Fruit fly (Drosophila melanogaster): ENCODE data around the gene CG5056.

The CG5056 gene

DNA sequence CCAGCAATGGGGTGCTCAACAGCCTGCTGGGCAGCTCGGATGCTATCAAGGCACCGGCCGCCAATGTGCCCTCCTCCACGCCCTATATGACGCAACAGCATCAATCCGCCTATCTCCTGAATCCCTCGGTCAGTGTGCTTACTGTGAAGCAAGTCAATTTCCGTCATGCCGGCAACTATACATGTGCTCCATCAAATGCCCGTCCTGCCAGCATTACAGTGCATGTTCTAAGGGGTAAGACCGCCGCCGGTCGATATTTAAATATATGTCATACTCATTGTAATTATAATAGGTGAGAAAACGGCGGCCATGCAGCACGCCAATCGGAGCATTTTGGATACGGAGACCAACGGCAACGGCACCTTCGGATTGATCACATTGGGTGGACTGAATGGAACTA, 12.1 kb downstream of the CG5056 start:
- TF ChIP-seq GATAd (GFP tag; optimal IDR thresholded peaks at IDR 0.05): no peak

DNA sequence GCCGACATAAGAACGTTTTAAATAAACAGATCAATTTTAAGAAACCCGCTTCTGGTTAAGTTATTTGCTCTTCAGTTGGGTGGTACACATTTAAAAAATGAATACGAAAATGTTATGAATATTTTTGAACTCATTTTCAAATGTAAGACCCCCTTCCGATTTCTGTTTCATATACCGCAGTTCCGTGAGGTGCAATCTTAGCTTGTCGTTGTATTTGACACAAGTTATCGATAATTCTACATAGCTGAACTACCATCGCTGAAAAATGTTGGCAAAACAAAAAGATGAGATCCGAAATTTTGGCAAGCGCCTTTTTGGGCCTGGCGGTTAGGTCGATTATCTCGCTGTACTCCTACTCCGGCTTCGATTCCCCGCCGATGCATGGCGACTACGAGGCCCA, 13.4 kb downstream of the CG5056 start, which contains the start of gene gny:
gny (plus strand) TSS at position 239 of the 400 bp plus-strand sequence.
- no peak for TF ChIP-seq pan (optimal IDR thresholded peaks at IDR 0.05)
- no peak for TF ChIP-seq Rel (GFP tag; optimal IDR thresholded peaks at IDR 0.05)
- TF ChIP-seq Rel (tag; optimal IDR thresholded peaks at IDR 0.05): peak; percentile 1
- no peak for TF ChIP-seq h (GFP tag; optimal IDR thresholded peaks at IDR 0.05)

DNA sequence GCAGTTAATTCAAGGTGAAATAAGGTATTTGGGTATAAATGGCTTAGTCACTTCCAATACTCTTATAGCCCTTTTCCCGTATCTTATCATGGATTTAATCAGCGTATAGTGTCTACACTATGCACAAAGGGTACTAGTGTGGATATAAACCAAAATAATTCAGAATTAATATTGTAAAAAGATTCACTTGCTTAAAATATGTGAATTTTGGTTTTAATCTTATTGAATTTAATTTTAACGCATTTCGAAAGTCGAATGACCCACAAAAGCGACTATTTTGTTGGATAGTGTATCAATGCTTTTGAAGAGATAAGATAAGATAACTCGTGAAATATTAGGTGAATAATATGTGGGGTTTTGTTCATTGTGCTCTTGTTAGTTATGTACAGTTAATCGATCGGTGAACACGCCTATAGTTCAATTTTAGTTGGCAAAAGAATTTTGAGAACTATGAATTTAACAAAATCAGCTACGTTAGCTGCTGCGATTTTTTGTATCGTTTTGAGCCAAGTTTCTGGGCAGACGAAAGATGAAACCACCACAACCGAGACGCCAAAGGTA, 15.5 kb downstream of the CG5056 start, which contains the start of gene CG5096:
CG5096 (plus strand) TSS at position 374 of the 561 bp plus-strand sequence.
- TF ChIP-seq pan (optimal IDR thresholded peaks at IDR 0.05) (no peak), dsf (GFP tag; optimal IDR thresholded peaks at IDR 0.05; ENCODE audit: borderline replicate concordance) (peak; percentile 4), psq (GFP tag; optimal IDR thresholded peaks at IDR 0.05) (peak; percentile 59), h (GFP tag; optimal IDR thresholded peaks at IDR 0.05) (peak; percentile 91), Jra (GFP tag; optimal IDR thresholded peaks at IDR 0.05) (peak; percentile 31), sage (GFP tag; optimal IDR thresholded peaks at IDR 0.05) (peak; percentile 38), Mio (GFP tag; optimal IDR thresholded peaks at IDR 0.05) (no peak), ey (GFP tag; optimal IDR thresholded peaks at IDR 0.05) (peak; percentile 80), sv (GFP tag; optimal IDR thresholded peaks at IDR 0.05) (peak; percentile 77), CrebA (GFP tag; optimal IDR thresholded peaks at IDR 0.05; ENCODE audit: borderline replicate concordance) (no peak), dmrt93B (GFP tag; optimal IDR thresholded peaks at IDR 0.05) (no peak), Hr83 (GFP tag; optimal IDR thresholded peaks at IDR 0.05; ENCODE audit: poor library complexity, severe bottlenecking) (no peak), Rel (GFP tag; optimal IDR thresholded peaks at IDR 0.05) (no peak), Rel (tag; optimal IDR thresholded peaks at IDR 0.05) (peak; percentile 96), GATAd (GFP tag; optimal IDR thresholded peaks at IDR 0.05) (no peak), HLH106 (tag; optimal IDR thresholded peaks at IDR 0.05) (peak; percentile 74), woc (GFP tag; optimal IDR thresholded peaks at IDR 0.05) (peak; percentile 56), lola (GFP tag; optimal IDR thresholded peaks at IDR 0.05) (no peak), CG32264 (GFP tag; optimal IDR thresholded peaks at IDR 0.05) (peak; percentile 33), rgr (GFP tag; optimal IDR thresholded peaks at IDR 0.05) (peak; percentile 85), Dfd (GFP tag; optimal IDR thresholded peaks at IDR 0.05) (no peak), N (GFP tag; optimal IDR thresholded peaks at IDR 0.05) (no peak), Sp1 (GFP tag; optimal IDR thresholded peaks at IDR 0.05) (peak; percentile 80), fru (GFP tag; optimal IDR thresholded peaks at IDR 0.05) (peak; percentile 90), usp (GFP tag; optimal IDR thresholded peaks at IDR 0.05) (no peak), brk (GFP tag; optimal IDR thresholded peaks at IDR 0.05) (peak; percentile 69), Myc (optimal IDR thresholded peaks at IDR 0.05) (no peak), Abd-B (GFP tag; optimal IDR thresholded peaks at IDR 0.05) (no peak), Hr78 (GFP tag; optimal IDR thresholded peaks at IDR 0.05) (no peak), CG9705 (GFP tag; optimal IDR thresholded peaks at IDR 0.05) (no peak), Vsx2 (GFP tag; optimal IDR thresholded peaks at IDR 0.05; ENCODE audit: partially characterized antibody) (no peak), foxo (GFP tag; optimal IDR thresholded peaks at IDR 0.05) (peak; percentile 49 to 87), dl (GFP tag; optimal IDR thresholded peaks at IDR 0.05; ENCODE audit: insufficient read depth in 1 of 2, partially characterized antibody in 2 of 2) (no peak), Dif (GFP tag; optimal IDR thresholded peaks at IDR 0.05; ENCODE audit: partially characterized antibody) (no peak), OdsH (GFP tag; optimal IDR thresholded peaks at IDR 0.05) (peak; percentile 84), tai (GFP tag; optimal IDR thresholded peaks at IDR 0.05) (peak; percentile 11), jim (GFP tag; optimal IDR thresholded peaks at IDR 0.05) (no peak), Hnf4 (GFP tag; optimal IDR thresholded peaks at IDR 0.05) (peak; percentile 67), br (GFP tag; optimal IDR thresholded peaks at IDR 0.05) (no peak)

Measured in whole organism, wandering third instar larva.